Worm (Caenorhabditis elegans): ENCODE data around the gene msp-76.
"Not testable (repeated sequence)": the region's sequence is repeated elsewhere in the genome, so short reads cannot be mapped to it uniquely, and the experiment has no call there.

- TF ChIP-seq hmg-4 (GFP tag; optimal IDR thresholded peaks at IDR 0.05); ama-1 (optimal IDR thresholded peaks at IDR 0.05); sea-1 (GFP tag; conservative IDR thresholded peaks at IDR 0.05); tra-4 (tag; optimal IDR thresholded peaks at IDR 0.05); ets-7 (tag; optimal IDR thresholded peaks at IDR 0.05); scrt-1 (GFP tag; IDR thresholded peaks at IDR 0.05); hnd-1 (tag; optimal IDR thresholded peaks at IDR 0.05); pes-1 (GFP tag; IDR thresholded peaks at IDR 0.05); ceh-13 (GFP tag; optimal IDR thresholded peaks at IDR 0.05); flt-1 (GFP tag; IDR thresholded peaks at IDR 0.05); F13C5.2 (tag; optimal IDR thresholded peaks at IDR 0.05); hmbx-1 (tag; optimal IDR thresholded peaks at IDR 0.05); tbx-11 (GFP tag; IDR thresholded peaks at IDR 0.05); B0310.2 (tag; optimal IDR thresholded peaks at IDR 0.05): not testable (repeated sequence)
Measured at ce11 chrIV:9688715-9689114, at the start of gene msp-76.

Measured in whole organism, early embryonic.